Fruit fly (Drosophila melanogaster): ENCODE measurements around the gene bard.
A peak's percentile ranks its signal among the peaks of the same experiment; 100 is the strongest.

DNA sequence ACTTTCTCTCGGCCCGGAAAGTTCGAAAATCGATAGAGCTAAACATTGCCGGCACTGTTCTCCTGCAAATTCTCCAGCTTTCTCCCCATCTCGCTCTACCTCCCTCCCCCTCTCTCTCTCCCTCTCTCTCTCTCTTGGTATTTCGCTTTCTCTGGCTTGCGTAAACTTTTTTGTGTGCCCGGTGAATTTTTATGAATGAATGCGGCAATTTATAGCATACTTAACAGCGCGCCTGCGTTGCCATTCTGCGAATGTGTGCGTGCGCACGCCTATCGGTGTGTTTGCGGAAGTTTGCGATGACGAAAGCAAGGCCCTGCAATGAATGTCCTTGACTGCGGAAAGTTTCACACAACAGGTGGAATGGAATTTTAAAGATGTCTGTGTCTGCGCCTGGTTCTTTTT, 30.9 kb downstream of the bard start:
- TF ChIP-seq chif (GFP tag; optimal IDR thresholded peaks at IDR 0.05): no peak
- TF ChIP-seq ken (GFP tag; IDR thresholded peaks at IDR 0.05): no peak
- TF ChIP-seq CG10959 (GFP tag; IDR thresholded peaks at IDR 0.05): no peak
- TF ChIP-seq Rx (GFP tag; IDR thresholded peaks at IDR 0.05): no peak
- TF ChIP-seq CG6254 (GFP tag; optimal IDR thresholded peaks at IDR 0.05): no peak
- no peak for TF ChIP-seq peb (GFP tag; IDR thresholded peaks at IDR 0.05)
- no peak for TF ChIP-seq Sox102F (GFP tag; optimal IDR thresholded peaks at IDR 0.05)
- no peak for TF ChIP-seq Kr (GFP tag; optimal IDR thresholded peaks at IDR 0.05)
- peak; percentile 27 for TF ChIP-seq Nf-YB (GFP tag; optimal IDR thresholded peaks at IDR 0.05)
- peak; percentile 98 for TF ChIP-seq ewg (GFP tag; optimal IDR thresholded peaks at IDR 0.05)
- TF ChIP-seq CG15479 (GFP tag; optimal IDR thresholded peaks at IDR 0.05): no peak
- no peak for TF ChIP-seq CG12104 (GFP tag; optimal IDR thresholded peaks at IDR 0.05)
- TF ChIP-seq maf-S (GFP tag; optimal IDR thresholded peaks at IDR 0.05): no peak

Measured in whole organism, embryonic.